Fruit fly (Drosophila melanogaster): ENCODE measurements around the gene CG34299.

Gene CG34299

DNA sequence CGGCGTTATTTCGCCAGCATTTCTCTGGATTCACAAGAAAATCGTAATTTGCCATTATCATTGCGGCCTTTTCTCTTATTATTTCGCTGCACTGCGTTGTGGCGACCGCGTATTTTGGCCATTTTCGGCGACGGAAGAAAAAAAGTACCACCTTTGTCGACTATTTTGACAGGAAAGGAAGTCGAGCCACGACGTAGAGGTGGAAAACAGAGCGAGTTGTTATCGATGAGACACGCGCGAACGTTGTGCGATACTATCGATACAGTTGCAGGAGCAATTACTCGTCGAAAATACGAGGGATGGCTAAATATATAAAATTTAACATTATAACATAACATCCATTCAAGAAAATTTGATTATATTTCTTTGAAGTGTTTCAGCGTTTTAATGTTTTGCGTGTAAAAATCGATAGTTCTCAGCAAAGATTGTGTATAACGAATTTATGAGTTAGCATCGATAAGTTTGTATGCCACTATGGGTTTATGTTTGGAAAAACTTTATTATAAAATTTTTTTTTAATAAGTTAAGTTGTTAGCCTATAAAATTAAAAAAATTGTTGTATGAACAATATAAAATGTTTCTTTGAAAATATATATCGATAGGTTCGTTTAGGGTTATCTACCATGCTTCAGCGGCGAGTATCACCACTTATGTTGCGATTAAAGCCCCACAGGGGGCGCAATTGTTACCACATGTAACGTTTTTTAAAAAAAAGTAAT, 40.5 kb upstream of the CG34299 start, which contains the start of gene RpS7:
Gene RpS7 (minus strand): TSS at position 255 of the 719 bp plus-strand sequence.
- TF ChIP-seq CG10147 (GFP tag; optimal IDR thresholded peaks at IDR 0.05) (peak; percentile 49), ato (GFP tag; IDR thresholded peaks at IDR 0.05; ENCODE audit: partially characterized antibody) (peak; percentile 92), CG4360 (GFP tag; IDR thresholded peaks at IDR 0.05) (peak; percentile 43; the same call in 1 of the 2 replicates), ro (GFP tag; IDR thresholded peaks at IDR 0.05) (no peak), CG11247 (GFP tag; IDR thresholded peaks at IDR 0.05) (peak; percentile 82), CG5245 (GFP tag; optimal IDR thresholded peaks at IDR 0.05) (peak; percentile 35), CG32532 (GFP tag; IDR thresholded peaks at IDR 0.05) (peak; percentile 83), CG16815 (GFP tag; optimal IDR thresholded peaks at IDR 0.05) (no peak), tup (GFP tag; optimal IDR thresholded peaks at IDR 0.05) (no peak), ase (GFP tag; IDR thresholded peaks at IDR 0.05) (peak; percentile 83), CG4707 (GFP tag; optimal IDR thresholded peaks at IDR 0.05) (peak; percentile 85), kni (GFP tag; optimal IDR thresholded peaks at IDR 0.05) (peak; percentile 82), NfI (GFP tag; optimal IDR thresholded peaks at IDR 0.05) (peak; percentile 87), CG34224 (GFP tag; IDR thresholded peaks at IDR 0.05; ENCODE audit: partially characterized antibody) (peak; percentile 97), B-H2 (GFP tag; optimal IDR thresholded peaks at IDR 0.05) (peak; percentile 76), al (GFP tag; IDR thresholded peaks at IDR 0.05) (no peak; the same call in 1 of the 2 replicates), CG12659 (GFP tag; optimal IDR thresholded peaks at IDR 0.05) (peak; percentile 70), tx (GFP tag; optimal IDR thresholded peaks at IDR 0.05) (peak; percentile 15), Awh (GFP tag; IDR thresholded peaks at IDR 0.05) (peak; percentile 83), fru (optimal IDR thresholded peaks at IDR 0.05) (no peak), CG12769 (tag; optimal IDR thresholded peaks at IDR 0.05) (peak; percentile 38), vvl (GFP tag; IDR thresholded peaks at IDR 0.05) (peak; percentile 80), pnt (GFP tag; optimal IDR thresholded peaks at IDR 0.05) (no peak), CG15269 (tag; optimal IDR thresholded peaks at IDR 0.05) (peak; percentile 75), CG13123 (GFP tag; optimal IDR thresholded peaks at IDR 0.05) (no peak), trem (tag; optimal IDR thresholded peaks at IDR 0.05) (peak; percentile 34), Dp (GFP tag; optimal IDR thresholded peaks at IDR 0.05) (peak; percentile 48), CG17328 (GFP tag; IDR thresholded peaks at IDR 0.05) (peak; percentile 83), Sox100B (GFP tag; optimal IDR thresholded peaks at IDR 0.05) (peak; percentile 87), lab (GFP tag; optimal IDR thresholded peaks at IDR 0.05) (peak; percentile 89), TFAM (GFP tag; optimal IDR thresholded peaks at IDR 0.05) (peak; percentile 20), Dfd (GFP tag; optimal IDR thresholded peaks at IDR 0.05) (no peak), vfl (GFP tag; optimal IDR thresholded peaks at IDR 0.05) (no peak), CG6765 (GFP tag; optimal IDR thresholded peaks at IDR 0.05) (peak; percentile 93), shn (GFP tag; optimal IDR thresholded peaks at IDR 0.05) (peak; percentile 16), CG1529 (GFP tag; optimal IDR thresholded peaks at IDR 0.05) (peak; percentile 58), CG17829 (tag; optimal IDR thresholded peaks at IDR 0.05) (peak; percentile 78), da (GFP tag; optimal IDR thresholded peaks at IDR 0.05) (no peak), crp (GFP tag; optimal IDR thresholded peaks at IDR 0.05) (peak in 1 of 2 experiments; percentile 35), insv (GFP tag; optimal IDR thresholded peaks at IDR 0.05) (peak in 1 of 2 experiments; percentile 50), CG7839 (tag; optimal IDR thresholded peaks at IDR 0.05) (peak; percentile 70), CG1603 (tag; optimal IDR thresholded peaks at IDR 0.05) (peak; percentile 73), salm (tag; optimal IDR thresholded peaks at IDR 0.05) (peak; percentile 76), grau (tag; optimal IDR thresholded peaks at IDR 0.05) (peak; percentile 52), lbe (GFP tag; optimal IDR thresholded peaks at IDR 0.05) (peak; percentile 75), CG3847 (GFP tag; IDR thresholded peaks at IDR 0.05) (peak; percentile 85), Aef1 (GFP tag; IDR thresholded peaks at IDR 0.05) (peak; percentile 48; the same call in 2 of the 3 replicates), Bteb2 (GFP tag; optimal IDR thresholded peaks at IDR 0.05) (peak; percentile 21), CG7372 (GFP tag; IDR thresholded peaks at IDR 0.05) (peak; percentile 77)

All from whole organism, embryonic.